Worm (Caenorhabditis elegans) whole organism, late embryonic: ENCODE measurements around the gene Y57G7A.2.
"Not testable (repeated sequence)": the region's sequence is repeated elsewhere in the genome, so short reads cannot be mapped to it uniquely, and the experiment has no call there.

ENCODE experiments used
- C38D4.7 ChIP-seq: fragments of 200-800 bp; sonication (Bioruptor generic); optimal IDR thresholded peaks from 2 replicates; lab custom pipeline; 2018; ENCODE audit warnings: mild to moderate bottlenecking, missing genetic modification characterization, moderate library complexity, missing compliant biosample characterization
- F13H6.1 ChIP-seq: sonication (generic microtip); optimal IDR thresholded peaks from 2 replicates; lab custom pipeline; 2016; ENCODE audit warnings: missing genetic modification characterization, missing compliant biosample characterization
- K02D7.2 ChIP-seq: sonication (generic microtip); optimal IDR thresholded peaks from 2 replicates; lab custom pipeline; 2017; ENCODE audit warnings: mild to moderate bottlenecking, missing genetic modification characterization, missing compliant biosample characterization
- ahr-1 ChIP-seq: sonication (generic microtip); optimal IDR thresholded peaks from 2 replicates; lab custom pipeline; 2016; ENCODE audit warnings: missing genetic modification characterization, missing compliant biosample characterization
- ama-1 ChIP-seq: fragments of 150-350 bp; optimal IDR thresholded peaks from 2 replicates; lab custom pipeline; 2014
- ceh-14 ChIP-seq: sonication (generic microtip); optimal IDR thresholded peaks from 2 replicates; lab custom pipeline; 2016; ENCODE audit warnings: missing genotype, missing genetic modification characterization, missing compliant biosample characterization
- ceh-18 ChIP-seq: sonication (generic microtip); optimal IDR thresholded peaks from 2 replicates; lab custom pipeline; 2016; ENCODE audit warnings: missing genetic modification characterization, missing compliant biosample characterization
- ceh-19 ChIP-seq: fragments of 200-800 bp; sonication (Bioruptor generic); optimal IDR thresholded peaks from 2 replicates; lab custom pipeline; 2018; ENCODE audit warnings: mild to moderate bottlenecking, missing genetic modification characterization, missing compliant biosample characterization
- ceh-2 ChIP-seq: sonication (generic microtip); optimal IDR thresholded peaks from 2 replicates; lab custom pipeline; 2016; ENCODE audit warnings: missing genotype, missing genetic modification characterization, missing compliant biosample characterization
- ceh-22 ChIP-seq: sonication (generic microtip); optimal IDR thresholded peaks from 2 replicates; lab custom pipeline; 2017; ENCODE audit warnings: missing biosample characterization, missing genetic modification characterization
- ceh-24 ChIP-seq: sonication (generic microtip); optimal IDR thresholded peaks from 2 replicates; lab custom pipeline; 2016; ENCODE audit warnings: mild to moderate bottlenecking, missing genetic modification characterization, missing compliant biosample characterization
- ceh-48 ChIP-seq: sonication (generic microtip); optimal IDR thresholded peaks from 2 replicates; lab custom pipeline; 2016; ENCODE audit warnings: missing genetic modification characterization, inconsistent platforms, missing compliant biosample characterization
- che-1 ChIP-seq: sonication (generic microtip); optimal IDR thresholded peaks from 2 replicates; lab custom pipeline; 2016; ENCODE audit warnings: mild to moderate bottlenecking, missing genetic modification characterization, missing compliant biosample characterization
- dve-1 ChIP-seq: sonication (generic microtip); optimal IDR thresholded peaks from 2 replicates; lab custom pipeline; 2017; ENCODE audit warnings: antibody characterized with exemption, mild to moderate bottlenecking, missing genetic modification characterization, missing compliant biosample characterization
- elt-2 ChIP-seq: sonication (generic microtip); optimal IDR thresholded peaks from 2 replicates; lab custom pipeline; 2016; ENCODE audit warnings: missing genetic modification reagents, missing genetic modification characterization, missing compliant biosample characterization
- elt-4 ChIP-seq: sonication (generic microtip); optimal IDR thresholded peaks from 2 replicates; lab custom pipeline; 2016; ENCODE audit warnings: missing genetic modification characterization, missing compliant biosample characterization
- eyg-1 ChIP-seq: sonication (generic microtip); optimal IDR thresholded peaks from 2 replicates; lab custom pipeline; 2016; ENCODE audit warnings: missing genotype, missing genetic modification characterization, missing compliant biosample characterization
- fax-1 ChIP-seq: sonication (generic microtip); optimal IDR thresholded peaks from 2 replicates; lab custom pipeline; 2016; ENCODE audit warnings: missing genotype, missing genetic modification characterization, missing compliant biosample characterization
- gmeb-2 ChIP-seq: sonication (generic microtip); optimal IDR thresholded peaks from 2 replicates; lab custom pipeline; 2016; ENCODE audit warnings: missing genetic modification characterization, inconsistent platforms, missing compliant biosample characterization
- hlh-13 ChIP-seq: fragments of 200-800 bp; sonication (Bioruptor generic); optimal IDR thresholded peaks from 2 replicates; lab custom pipeline; 2018; ENCODE audit warnings: mild to moderate bottlenecking, missing genetic modification characterization, missing compliant biosample characterization
- hlh-30 ChIP-seq: sonication (generic microtip); optimal IDR thresholded peaks from 2 replicates; lab custom pipeline; 2017; ENCODE audit warnings: antibody characterized with exemption, missing genetic modification characterization, missing compliant biosample characterization; ENCODE audit not compliant: insufficient read depth
- hlh-6 ChIP-seq: sonication (generic microtip); optimal IDR thresholded peaks from 2 replicates; lab custom pipeline; 2016; ENCODE audit warnings: missing genotype, missing genetic modification characterization, missing compliant biosample characterization
- lim-6 ChIP-seq: sonication (generic microtip); optimal IDR thresholded peaks from 2 replicates; lab custom pipeline; 2016; ENCODE audit warnings: missing genetic modification characterization, missing compliant biosample characterization
- lin-11 ChIP-seq: fragments of 200-800 bp; sonication (Bioruptor generic); optimal IDR thresholded peaks from 2 replicates; lab custom pipeline; 2018; ENCODE audit warnings: mild to moderate bottlenecking, missing genetic modification characterization, missing compliant biosample characterization
- madf-2 ChIP-seq: sonication (generic microtip); optimal IDR thresholded peaks from 2 replicates; lab custom pipeline; 2017; ENCODE audit warnings: missing genetic modification characterization, missing compliant biosample characterization
- mec-3 ChIP-seq: sonication (generic microtip); optimal IDR thresholded peaks from 2 replicates; lab custom pipeline; 2016; ENCODE audit warnings: borderline replicate concordance, missing genetic modification characterization, missing compliant biosample characterization
- odd-2 ChIP-seq: sonication (generic microtip); optimal IDR thresholded peaks from 2 replicates; lab custom pipeline; 2017; ENCODE audit warnings: antibody characterized with exemption, mild to moderate bottlenecking, missing genetic modification characterization, missing compliant biosample characterization
- pax-1 ChIP-seq: fragments of 150-350 bp; optimal IDR thresholded peaks from 2 replicates; lab custom pipeline; 2014; ENCODE audit warnings: missing biosample characterization, missing genetic modification characterization
- pha-2 ChIP-seq: sonication (generic microtip); optimal IDR thresholded peaks from 2 replicates; lab custom pipeline; 2017; ENCODE audit warnings: mild to moderate bottlenecking, missing genetic modification characterization, missing compliant biosample characterization
- pqm-1 ChIP-seq: sonication (generic microtip); optimal IDR thresholded peaks from 2 replicates; lab custom pipeline; 2016; ENCODE audit warnings: missing genetic modification characterization, missing compliant biosample characterization
- rnt-1 ChIP-seq: sonication (generic microtip); optimal IDR thresholded peaks from 2 replicates; lab custom pipeline; 2016; ENCODE audit warnings: missing genetic modification characterization, missing compliant biosample characterization
- sox-4 ChIP-seq: sonication (generic microtip); optimal IDR thresholded peaks from 2 replicates; lab custom pipeline; 2017; ENCODE audit warnings: mild to moderate bottlenecking, missing genetic modification characterization, inconsistent platforms, missing compliant biosample characterization
- syd-9 ChIP-seq: sonication (generic microtip); optimal IDR thresholded peaks from 2 replicates; lab custom pipeline; 2016; ENCODE audit warnings: mild to moderate bottlenecking, missing genetic modification characterization, moderate library complexity, missing compliant biosample characterization
- tbx-2 ChIP-seq: sonication (generic microtip); optimal IDR thresholded peaks from 2 replicates; lab custom pipeline; 2016; ENCODE audit warnings: missing genetic modification characterization, missing compliant biosample characterization
- tbx-7 ChIP-seq: sonication (generic microtip); optimal IDR thresholded peaks from 2 replicates; lab custom pipeline; 2016; ENCODE audit warnings: missing genotype, missing genetic modification characterization, missing compliant biosample characterization
- ttx-3 ChIP-seq: sonication (generic microtip); optimal IDR thresholded peaks from 2 replicates; lab custom pipeline; 2016; ENCODE audit warnings: missing genetic modification reagents, missing genetic modification characterization, missing compliant biosample characterization
- unc-55 ChIP-seq: sonication (generic microtip); optimal IDR thresholded peaks from 2 replicates; lab custom pipeline; 2017; ENCODE audit warnings: missing biosample characterization, missing genetic modification reagents, missing genetic modification characterization
- unc-86 ChIP-seq: sonication (generic microtip); optimal IDR thresholded peaks from 2 replicates; lab custom pipeline; 2016; ENCODE audit warnings: missing genetic modification characterization, missing compliant biosample characterization
- zip-5 ChIP-seq: sonication (generic microtip); optimal IDR thresholded peaks from 2 replicates; lab custom pipeline; 2016; ENCODE audit warnings: missing genetic modification characterization, missing compliant biosample characterization
- ztf-16 ChIP-seq: sonication (generic microtip); optimal IDR thresholded peaks from 2 replicates; lab custom pipeline; 2017; ENCODE audit warnings: missing genetic modification characterization, missing compliant biosample characterization

Y57G7A.2 gene

ce11 chrII:1276778-1277177 lies 19.1 kb upstream of the Y57G7A.2 start, which contains the start of gene Y57G7A.11:
TSS of gene Y57G7A.11 (minus strand) at chrII:1276878.
- TF ChIP-seq unc-86 (tag; lab: Kevin White, UChicago) (no peak), ceh-24 (no peak), ztf-16 (tag; lab: Kevin White, UChicago) (no peak), ceh-48 (tag; lab: Kevin White, UChicago) (no peak), hlh-30 (tag; lab: Kevin White, UChicago) (no peak), elt-2 (tag; lab: Kevin White, UChicago) (no peak), C38D4.7 (GFP tag; lab: Kevin White, UChicago) (no peak), ama-1 (lab: Kevin White, UChicago) (no peak)

ce11 chrII:1278350-1278749 lies 17.5 kb upstream of the Y57G7A.2 start, which contains the start of gene srz-63:
TSS of gene srz-63 (plus strand) at chrII:1278650.
- not testable (repeated sequence) for TF ChIP-seq zip-5 (tag; lab: Kevin White, UChicago); sox-4 (tag; lab: Kevin White, UChicago); madf-2

ce11 chrII:1284985-1285384 lies 10.9 kb upstream of the Y57G7A.2 start:
- TF ChIP-seq pha-2 (tag; lab: Kevin White, UChicago) (no peak), hlh-6 (tag; lab: Kevin White, UChicago) (no peak), dve-1 (tag; lab: Kevin White, UChicago) (no peak), syd-9 (no peak), tbx-2 (no peak), elt-4 (tag; lab: Kevin White, UChicago) (no peak), ceh-24 (no peak)

- TF ChIP-seq lin-11 (tag; lab: Kevin White, UChicago) = no peak
- TF ChIP-seq unc-55 = no peak
- TF ChIP-seq che-1 (tag; lab: Kevin White, UChicago) = no peak
- TF ChIP-seq ceh-22 (tag; lab: Kevin White, UChicago) = no peak
- no peak for TF ChIP-seq hlh-13 (GFP tag; lab: Kevin White, UChicago)
- TF ChIP-seq ceh-19 (GFP tag; lab: Kevin White, UChicago) = no peak
- TF ChIP-seq sox-4 (tag; lab: Kevin White, UChicago) = no peak
- TF ChIP-seq fax-1 (tag; lab: Kevin White, UChicago) = no peak
- TF ChIP-seq elt-4 (tag; lab: Kevin White, UChicago) = no peak
- TF ChIP-seq zip-5 (tag; lab: Kevin White, UChicago) = no peak
- no peak for TF ChIP-seq gmeb-2
- no peak for TF ChIP-seq pqm-1
- TF ChIP-seq ceh-14 (tag; lab: Kevin White, UChicago) = no peak
- TF ChIP-seq tbx-2 = no peak
- no peak for TF ChIP-seq ceh-24
- TF ChIP-seq rnt-1 (tag; lab: Kevin White, UChicago) = no peak
- no peak for TF ChIP-seq ceh-2 (tag; lab: Kevin White, UChicago)
- TF ChIP-seq K02D7.2 (tag; lab: Kevin White, UChicago) = no peak
- TF ChIP-seq F13H6.1 (tag; lab: Kevin White, UChicago) = no peak
Measured at ce11 chrII:1285514-1285913, 10.4 kb upstream of the Y57G7A.2 start, which contains the start of the genes Y57G7A.6 and Y57G7A.3. TSS of gene Y57G7A.6 (minus strand) at chrII:1285614. TSS of gene Y57G7A.3 (plus strand) at chrII:1285782.

- no peak for TF ChIP-seq ahr-1
- no peak for TF ChIP-seq elt-4 (tag; lab: Kevin White, UChicago)
- TF ChIP-seq F13H6.1 (tag; lab: Kevin White, UChicago) = no peak
- TF ChIP-seq ceh-18 = no peak
- TF ChIP-seq ttx-3 (tag; lab: Kevin White, UChicago) = no peak
- no peak for TF ChIP-seq tbx-2
- TF ChIP-seq ztf-16 (tag; lab: Kevin White, UChicago) = no peak
- TF ChIP-seq eyg-1 = no peak
- TF ChIP-seq zip-5 (tag; lab: Kevin White, UChicago) = no peak
- TF ChIP-seq pax-1 = no peak
- TF ChIP-seq syd-9 = no peak
- TF ChIP-seq C38D4.7 (GFP tag; lab: Kevin White, UChicago) = no peak
- TF ChIP-seq odd-2 = no peak
- no peak for TF ChIP-seq lin-11 (tag; lab: Kevin White, UChicago)
- no peak for TF ChIP-seq pha-2 (tag; lab: Kevin White, UChicago)
- TF ChIP-seq mec-3 (tag; lab: Kevin White, UChicago) = no peak
- no peak for TF ChIP-seq lim-6 (tag; lab: Kevin White, UChicago)
- no peak for TF ChIP-seq tbx-7 (tag; lab: Kevin White, UChicago)
Measured at ce11 chrII:1293157-1293556, 2.7 kb upstream of the Y57G7A.2 start, which contains the start of gene srz-64. TSS of gene srz-64 (minus strand) at chrII:1293257.
